Worm (Caenorhabditis elegans): ENCODE measurements around the gene R04B3.1.

R04B3.1 gene

ce11 chrX:2478823-2479222, 7.6 kb upstream of the R04B3.1 start, which contains the start of gene K02E10.5:
TSS of gene K02E10.5 (minus strand) at chrX:2478923.
- TF ChIP-seq F44E2.7 (GFP tag; IDR thresholded peaks at IDR 0.05) (no peak), egl-27 (tag; optimal IDR thresholded peaks at IDR 0.05) (no peak), madf-5 (GFP tag; IDR thresholded peaks at IDR 0.05) (no peak), mdl-1 (tag; optimal IDR thresholded peaks at IDR 0.05) (no peak), gei-8 (GFP tag; optimal IDR thresholded peaks at IDR 0.05) (no peak), dve-1 (tag; optimal IDR thresholded peaks at IDR 0.05; ENCODE audit: insufficient read depth) (no peak), ceh-20 (GFP tag; IDR thresholded peaks at IDR 0.05) (no peak), aly-2 (tag; optimal IDR thresholded peaks at IDR 0.05) (no peak), skn-1 (tag; optimal IDR thresholded peaks at IDR 0.05) (no peak), nhr-11 (tag; optimal IDR thresholded peaks at IDR 0.05) (no peak), nhr-111 (GFP tag; optimal IDR thresholded peaks at IDR 0.05) (no peak), ceh-28 (tag; optimal IDR thresholded peaks at IDR 0.05) (no peak), ztf-11 (tag; optimal IDR thresholded peaks at IDR 0.05) (no peak)

ce11 chrX:2475873-2476272, 4.7 kb upstream of the R04B3.1 start, which contains the start of gene R04B3.3:
TSS of gene R04B3.3 (minus strand) at chrX:2475973.
- TF ChIP-seq mep-1 (tag; optimal IDR thresholded peaks at IDR 0.05) (no peak), lim-7 (GFP tag; IDR thresholded peaks at IDR 0.05) (no peak), D1046.2 (GFP tag; IDR thresholded peaks at IDR 0.05) (no peak), ceh-20 (GFP tag; IDR thresholded peaks at IDR 0.05) (no peak), lin-39 (tag; optimal IDR thresholded peaks at IDR 0.05) (no peak), fkh-10 (GFP tag; optimal IDR thresholded peaks at IDR 0.05) (no peak), zag-1 (tag; optimal IDR thresholded peaks at IDR 0.05) (no peak), ceh-32 (tag; optimal IDR thresholded peaks at IDR 0.05; ENCODE audit: poor library complexity) (no peak), zfp-2 (tag; optimal IDR thresholded peaks at IDR 0.05) (no peak)

- TF ChIP-seq mdt-29 (GFP tag; IDR thresholded peaks at IDR 0.05) (no peak), unc-62 (GFP tag; optimal IDR thresholded peaks at IDR 0.05 in 1 of 2) (peak in 1 of 2 experiments; percentile 6), unc-62 (tag; optimal IDR thresholded peaks at IDR 0.05) (no peak), D1046.2 (GFP tag; IDR thresholded peaks at IDR 0.05) (no peak)
Measured at ce11 chrX:2473618-2474017, 2.4 kb upstream of the R04B3.1 start, which contains the start of gene R04B3.2. TSS of gene R04B3.2 (minus strand) at chrX:2473718.

ce11 chrX:2464064-2464463, 7.1 kb downstream of the R04B3.1 start:
- no peak for TF ChIP-seq T20F7.1 (GFP tag; optimal IDR thresholded peaks at IDR 0.05)
- TF ChIP-seq nhr-102 (tag; optimal IDR thresholded peaks at IDR 0.05): no peak
- TF ChIP-seq R02D3.7 (tag; optimal IDR thresholded peaks at IDR 0.05): no peak
- 0 out of 2 replicates have a peak, but pooled peaks have one; percentile 29 for TF ChIP-seq ctbp-1 (GFP tag; IDR thresholded peaks at IDR 0.05)
- TF ChIP-seq hlh-30 (tag; optimal IDR thresholded peaks at IDR 0.05; ENCODE audit: insufficient read depth): no peak

- TF ChIP-seq lim-7 (GFP tag; IDR thresholded peaks at IDR 0.05) (no peak), ZK337.2 (GFP tag; IDR thresholded peaks at IDR 0.05) (no peak), rbr-2 (tag; optimal IDR thresholded peaks at IDR 0.05) (no peak), Y75B8A.6 (GFP tag; IDR thresholded peaks at IDR 0.05) (no peak), ceh-28 (tag; optimal IDR thresholded peaks at IDR 0.05) (no peak), pha-4 (GFP tag; IDR thresholded peaks at IDR 0.05) (no peak), pha-4 (tag; optimal IDR thresholded peaks at IDR 0.05) (no peak)
Measured at ce11 chrX:2461742-2462141, 9.5 kb downstream of the R04B3.1 start.

All from whole organism, L4 larva.